Fruit fly (Drosophila melanogaster): Measurements from ENCODE around the gene cmb.

cmb gene

dm6 chr3L:13477453-13478184, 35.2 kb downstream of the cmb start, which contains the start of gene stv:
stv (plus strand) TSS chr3L:13477541.
- TF ChIP-seq CG4496 (GFP tag; IDR thresholded peaks at IDR 0.05) (no peak), D1 (tag; optimal IDR thresholded peaks at IDR 0.05) (no peak), Pif1A (GFP tag; optimal IDR thresholded peaks at IDR 0.05) (no peak), CG17806 (tag; optimal IDR thresholded peaks at IDR 0.05) (no peak), EcR (GFP tag; optimal IDR thresholded peaks at IDR 0.05) (no peak), fd96Ca (GFP tag; IDR thresholded peaks at IDR 0.05) (peak; percentile 11; the same call in 1 of the 3 replicates), Pif1B (GFP tag; optimal IDR thresholded peaks at IDR 0.05) (no peak), Ets98B (GFP tag; IDR thresholded peaks at IDR 0.05) (peak; percentile 9; the same call in 1 of the 2 replicates)

DNA sequence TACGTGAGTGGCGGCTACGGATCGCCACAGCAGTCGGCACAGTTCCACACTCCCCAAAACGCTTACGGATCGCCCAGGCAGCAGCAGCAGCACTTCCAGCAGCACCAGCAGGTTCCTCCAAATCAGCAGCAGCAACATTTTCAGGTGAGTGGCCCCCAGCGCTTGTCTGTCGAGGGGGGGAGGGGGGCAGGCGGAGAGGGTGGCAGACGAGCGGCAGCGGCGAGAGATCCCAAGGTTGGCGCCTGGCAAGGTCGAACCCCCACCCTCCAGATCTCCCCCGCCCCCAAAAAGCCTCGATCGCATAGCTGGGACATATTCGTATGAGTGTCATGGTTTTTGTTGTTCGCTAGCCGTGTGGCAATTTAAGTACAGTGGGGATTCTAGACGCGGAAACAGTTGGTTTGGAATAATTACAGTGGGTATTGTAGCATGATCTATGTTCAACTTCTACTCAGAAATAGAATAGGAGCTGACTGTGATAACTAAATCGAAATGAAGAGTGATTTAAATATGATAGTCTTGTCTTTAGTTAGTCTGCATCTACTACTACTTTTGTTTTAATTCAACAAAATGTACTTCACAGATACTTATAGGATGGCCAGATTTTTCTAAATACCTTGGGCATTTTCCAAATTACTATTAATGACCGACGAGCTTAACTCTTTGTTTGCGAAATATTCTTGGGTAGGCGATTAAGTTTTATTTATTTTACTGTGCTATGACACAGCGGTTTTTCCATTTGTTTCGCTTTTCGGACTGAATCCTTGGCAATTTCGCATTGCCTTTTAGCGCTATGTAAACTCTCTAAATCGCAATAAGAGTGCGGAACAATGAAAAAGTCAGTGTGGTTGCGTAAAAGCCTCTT, 36.2 kb downstream of the cmb start:
- TF ChIP-seq Pif1A (GFP tag; optimal IDR thresholded peaks at IDR 0.05) (peak; percentile 5), gl (tag; optimal IDR thresholded peaks at IDR 0.05) (no peak), Ets98B (GFP tag; IDR thresholded peaks at IDR 0.05) (no peak), CG10348 (GFP tag; IDR thresholded peaks at IDR 0.05) (no peak), D1 (tag; optimal IDR thresholded peaks at IDR 0.05) (no peak), CG15710 (tag; optimal IDR thresholded peaks at IDR 0.05) (peak; percentile 26), CG9948 (tag; optimal IDR thresholded peaks at IDR 0.05) (no peak), CG8301 (tag; optimal IDR thresholded peaks at IDR 0.05) (peak; percentile 13), CG12605 (GFP tag; IDR thresholded peaks at IDR 0.05) (no peak), CG14655 (GFP tag; optimal IDR thresholded peaks at IDR 0.05) (peak; percentile 7), rn (GFP tag; IDR thresholded peaks at IDR 0.05) (no peak), Snoo (tag; optimal IDR thresholded peaks at IDR 0.05) (peak; percentile 25), EcR (GFP tag; optimal IDR thresholded peaks at IDR 0.05) (peak; percentile 88), CG17806 (tag; optimal IDR thresholded peaks at IDR 0.05) (peak; percentile 1), fd96Ca (GFP tag; IDR thresholded peaks at IDR 0.05) (no peak), CG34367 (tag; optimal IDR thresholded peaks at IDR 0.05) (no peak), CG32121 (GFP tag; IDR thresholded peaks at IDR 0.05) (no peak), CG8159 (tag; optimal IDR thresholded peaks at IDR 0.05) (peak; percentile 42), Pif1B (GFP tag; optimal IDR thresholded peaks at IDR 0.05) (no peak), CG4496 (GFP tag; IDR thresholded peaks at IDR 0.05) (no peak), CG13204 (GFP tag; optimal IDR thresholded peaks at IDR 0.05) (peak; percentile 76)

- TF ChIP-seq rn (GFP tag; IDR thresholded peaks at IDR 0.05) (no peak), CG8301 (tag; optimal IDR thresholded peaks at IDR 0.05) (no peak), CG15710 (tag; optimal IDR thresholded peaks at IDR 0.05) (no peak), EcR (GFP tag; optimal IDR thresholded peaks at IDR 0.05) (no peak), D1 (tag; optimal IDR thresholded peaks at IDR 0.05) (no peak), Pif1B (GFP tag; optimal IDR thresholded peaks at IDR 0.05) (no peak), Ets98B (GFP tag; IDR thresholded peaks at IDR 0.05) (no peak), Snoo (tag; optimal IDR thresholded peaks at IDR 0.05) (no peak), CG14655 (GFP tag; optimal IDR thresholded peaks at IDR 0.05) (no peak)
These were observed 36.8 kb downstream of the cmb start for dm6 chr3L:13479204-13479600.

- TF ChIP-seq CG17806 (tag; optimal IDR thresholded peaks at IDR 0.05) (peak; percentile 35), Pif1B (GFP tag; optimal IDR thresholded peaks at IDR 0.05) (peak; percentile 39), CG14655 (GFP tag; optimal IDR thresholded peaks at IDR 0.05) (peak; percentile 73), Ets98B (GFP tag; IDR thresholded peaks at IDR 0.05) (no peak), Snoo (tag; optimal IDR thresholded peaks at IDR 0.05) (peak; percentile 32), D1 (tag; optimal IDR thresholded peaks at IDR 0.05) (no peak), CG32121 (GFP tag; IDR thresholded peaks at IDR 0.05) (peak; percentile 46; the same call in 1 of the 2 replicates), CG8301 (tag; optimal IDR thresholded peaks at IDR 0.05) (peak; percentile 62), CG4496 (GFP tag; IDR thresholded peaks at IDR 0.05) (peak; percentile 46; the same call in 1 of the 3 replicates), CG8159 (tag; optimal IDR thresholded peaks at IDR 0.05) (peak; percentile 44), Pif1A (GFP tag; optimal IDR thresholded peaks at IDR 0.05) (peak; percentile 65), CG13204 (GFP tag; optimal IDR thresholded peaks at IDR 0.05) (no peak), EcR (GFP tag; optimal IDR thresholded peaks at IDR 0.05) (no peak), CG15710 (tag; optimal IDR thresholded peaks at IDR 0.05) (peak; percentile 37), fd96Ca (GFP tag; IDR thresholded peaks at IDR 0.05) (peak; percentile 23; the same call in 1 of the 3 replicates), gl (tag; optimal IDR thresholded peaks at IDR 0.05) (peak; percentile 6), CG12605 (GFP tag; IDR thresholded peaks at IDR 0.05) (no peak), CG9948 (tag; optimal IDR thresholded peaks at IDR 0.05) (peak; percentile 45)
These were observed 37.3 kb downstream of the cmb start for dm6 chr3L:13479609-13480240.

DNA sequence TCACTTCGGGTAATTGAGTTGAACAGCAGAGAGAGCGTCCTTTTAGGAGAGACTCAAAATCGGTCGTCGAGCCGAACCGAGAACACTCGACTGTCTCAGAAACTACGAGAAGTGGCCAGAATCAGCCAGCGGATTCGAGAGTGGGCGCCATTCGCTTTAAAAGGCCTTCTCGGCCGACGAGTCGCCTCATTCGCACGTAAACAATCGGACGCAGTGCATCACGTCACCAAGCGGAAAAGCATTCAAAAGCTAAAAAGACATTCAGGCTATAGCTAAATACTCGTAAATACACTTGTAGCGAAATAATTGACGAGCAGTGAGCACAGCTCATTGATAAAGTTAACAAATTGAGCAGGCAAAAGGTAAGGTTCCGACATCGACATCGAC, 37.8 kb downstream of the cmb start:
- no peak for TF ChIP-seq CG15710 (tag; optimal IDR thresholded peaks at IDR 0.05)
- TF ChIP-seq gl (tag; optimal IDR thresholded peaks at IDR 0.05): no peak
- no peak for TF ChIP-seq fd96Ca (GFP tag; IDR thresholded peaks at IDR 0.05)
- TF ChIP-seq CG12605 (GFP tag; IDR thresholded peaks at IDR 0.05): no peak
- TF ChIP-seq Pif1B (GFP tag; optimal IDR thresholded peaks at IDR 0.05): no peak
- TF ChIP-seq CG8159 (tag; optimal IDR thresholded peaks at IDR 0.05): no peak
- TF ChIP-seq D1 (tag; optimal IDR thresholded peaks at IDR 0.05): no peak
- TF ChIP-seq Snoo (tag; optimal IDR thresholded peaks at IDR 0.05): no peak
- TF ChIP-seq CG4496 (GFP tag; IDR thresholded peaks at IDR 0.05): no peak

All from whole organism, pupa.